Fruit fly (Drosophila melanogaster): ENCODE results near the gene CG32572.
A peak's percentile ranks its signal among the peaks of the same experiment; 100 is the strongest.

Gene CG32572

dm6 chrX:16750712-16751578, 30.0 kb downstream of the CG32572 start (continued):
- TF ChIP-seq chn (GFP tag; optimal IDR thresholded peaks at IDR 0.05) (peak; percentile 40), Elba2 (GFP tag; optimal IDR thresholded peaks at IDR 0.05) (no peak), unpg (GFP tag; optimal IDR thresholded peaks at IDR 0.05) (peak; percentile 79), dysf (GFP tag; IDR thresholded peaks at IDR 0.05) (peak; percentile 74; the same call in 2 of the 3 replicates), Xbp1 (GFP tag; optimal IDR thresholded peaks at IDR 0.05) (peak; percentile 60), CG14860 (GFP tag; IDR thresholded peaks at IDR 0.05; ENCODE audit: partially characterized antibody) (no peak), schlank (tag; optimal IDR thresholded peaks at IDR 0.05) (peak; percentile 16), stwl (tag; optimal IDR thresholded peaks at IDR 0.05) (no peak), CG12769 (tag; optimal IDR thresholded peaks at IDR 0.05) (peak; percentile 18), CG13123 (GFP tag; optimal IDR thresholded peaks at IDR 0.05) (no peak), CG8388 (GFP tag; optimal IDR thresholded peaks at IDR 0.05) (peak; percentile 80), CG4404 (GFP tag; IDR thresholded peaks at IDR 0.05) (no peak; the same call in 1 of the 2 replicates), Atf6 (GFP tag; IDR thresholded peaks at IDR 0.05) (peak; percentile 70), gro (GFP tag; optimal IDR thresholded peaks at IDR 0.05) (peak; percentile 50), CG32772 (GFP tag; IDR thresholded peaks at IDR 0.05) (no peak), CG16815 (GFP tag; optimal IDR thresholded peaks at IDR 0.05) (peak; percentile 14), gcm (GFP tag; optimal IDR thresholded peaks at IDR 0.05) (peak; percentile 77), CG10543 (GFP tag; optimal IDR thresholded peaks at IDR 0.05) (peak; percentile 68), CG8089 (GFP tag; optimal IDR thresholded peaks at IDR 0.05) (no peak), CG7372 (GFP tag; IDR thresholded peaks at IDR 0.05) (peak; percentile 50; the same call in 1 of the 2 replicates), CG6654 (GFP tag; optimal IDR thresholded peaks at IDR 0.05) (peak; percentile 54), CG4424 (GFP tag; optimal IDR thresholded peaks at IDR 0.05) (peak; percentile 71), slbo (GFP tag; IDR thresholded peaks at IDR 0.05) (peak; percentile 42; the same call in 1 of the 2 replicates), CG10959 (GFP tag; IDR thresholded peaks at IDR 0.05) (no peak), Vsx1 (GFP tag; optimal IDR thresholded peaks at IDR 0.05) (peak; percentile 62), croc (GFP tag; conservative IDR thresholded peaks at IDR 0.05) (no peak; the same call in 2 of the 3 replicates), CG14050 (GFP tag; IDR thresholded peaks at IDR 0.05) (peak; percentile 42; the same call in 1 of the 3 replicates), chif (GFP tag; optimal IDR thresholded peaks at IDR 0.05) (peak in 1 of 2 experiments; percentile 16), NC2β (GFP tag; optimal IDR thresholded peaks at IDR 0.05) (no peak), MBD-R2 (GFP tag; IDR thresholded peaks at IDR 0.05) (peak; percentile 12; the same call in 1 of the 2 replicates), ind (GFP tag; optimal IDR thresholded peaks at IDR 0.05) (peak; percentile 36), CTCF (GFP tag; optimal IDR thresholded peaks at IDR 0.05) (no peak), Trl (optimal IDR thresholded peaks at IDR 0.05) (peak in 1 of 2 experiments; percentile 48), Trl (GFP tag; optimal IDR thresholded peaks at IDR 0.05) (no peak), pho (GFP tag; optimal IDR thresholded peaks at IDR 0.05) (no peak), CG9932 (GFP tag; IDR thresholded peaks at IDR 0.05) (peak; percentile 37), CG12942 (GFP tag; optimal IDR thresholded peaks at IDR 0.05) (peak; percentile 21), CG4820 (GFP tag; optimal IDR thresholded peaks at IDR 0.05) (peak; percentile 99), CG3838 (GFP tag; optimal IDR thresholded peaks at IDR 0.05) (peak; percentile 15), inv (GFP tag; IDR thresholded peaks at IDR 0.05; ENCODE audit: partially characterized antibody) (no peak), caup (GFP tag; optimal IDR thresholded peaks at IDR 0.05; ENCODE audit: severe bottlenecking) (peak; percentile 39), CG2199 (GFP tag; IDR thresholded peaks at IDR 0.05) (no peak), CG15479 (GFP tag; optimal IDR thresholded peaks at IDR 0.05) (peak; percentile 30), CG6813 (GFP tag; optimal IDR thresholded peaks at IDR 0.05) (peak; percentile 63), ranshi (GFP tag; IDR thresholded peaks at IDR 0.05) (peak; percentile 46; the same call in 1 of the 2 replicates), fd64A (GFP tag; optimal IDR thresholded peaks at IDR 0.05) (peak; percentile 59), CG2120 (GFP tag; optimal IDR thresholded peaks at IDR 0.05) (peak; percentile 45), NK7.1 (GFP tag; optimal IDR thresholded peaks at IDR 0.05) (peak; percentile 33), Dref (GFP tag; IDR thresholded peaks at IDR 0.05) (no peak), CG4707 (GFP tag; optimal IDR thresholded peaks at IDR 0.05) (peak; percentile 5)
